Fruit fly (Drosophila melanogaster): Measurements from ENCODE around the gene CCT2.
A peak's percentile ranks its signal among the peaks of the same experiment; 100 is the strongest.

CCT2 gene

DNA sequence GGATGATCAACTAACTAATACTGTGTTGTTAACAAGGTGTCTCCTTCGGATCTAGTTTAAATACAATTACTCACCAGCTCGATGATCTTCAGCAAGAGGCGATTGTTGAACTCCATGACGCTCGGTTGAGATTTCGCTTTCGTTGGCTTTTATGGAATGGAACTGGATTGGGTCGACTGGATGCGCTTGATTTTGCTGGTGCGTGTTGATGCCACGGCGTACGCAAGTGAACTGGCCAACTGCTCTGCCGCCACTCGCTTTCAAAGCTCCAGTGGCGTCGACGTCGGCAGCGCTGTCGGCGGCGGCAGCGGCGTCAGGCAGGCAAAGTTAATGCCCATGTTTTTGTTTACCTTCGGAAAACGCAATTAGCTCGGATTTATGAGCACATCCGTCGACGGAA, 11.1 kb upstream of the CCT2 start, which contains the start of gene CG44325 (continued):
- no peak for TF ChIP-seq acj6 (GFP tag; optimal IDR thresholded peaks at IDR 0.05)
- no peak for TF ChIP-seq CG10631 (GFP tag; optimal IDR thresholded peaks at IDR 0.05)
- no peak for TF ChIP-seq CG32006 (GFP tag; optimal IDR thresholded peaks at IDR 0.05)
- TF ChIP-seq Eip75B (GFP tag; optimal IDR thresholded peaks at IDR 0.05), result peak; percentile 49
- no peak for TF ChIP-seq dac (GFP tag; optimal IDR thresholded peaks at IDR 0.05)
- TF ChIP-seq Blimp-1 (GFP tag; optimal IDR thresholded peaks at IDR 0.05), result peak; percentile 98
- TF ChIP-seq CG15336 (GFP tag; IDR thresholded peaks at IDR 0.05), result peak; percentile 46; the same call in 1 of the 2 replicates
- TF ChIP-seq vri (GFP tag; optimal IDR thresholded peaks at IDR 0.05), result peak; percentile 64
- TF ChIP-seq salr (GFP tag; optimal IDR thresholded peaks at IDR 0.05), result no peak
- no peak for TF ChIP-seq fd59A (GFP tag; optimal IDR thresholded peaks at IDR 0.05)
- TF ChIP-seq achi (GFP tag; optimal IDR thresholded peaks at IDR 0.05), result no peak
- peak; percentile 57 for TF ChIP-seq net (GFP tag; optimal IDR thresholded peaks at IDR 0.05)
- peak; percentile 59 for TF ChIP-seq CG3919 (GFP tag; optimal IDR thresholded peaks at IDR 0.05)
- TF ChIP-seq Hr38 (GFP tag; optimal IDR thresholded peaks at IDR 0.05), result no peak
- peak; percentile 50 for TF ChIP-seq dsx (GFP tag; optimal IDR thresholded peaks at IDR 0.05; ENCODE audit: poor library complexity, severe bottlenecking)
- TF ChIP-seq Ets21C (GFP tag; optimal IDR thresholded peaks at IDR 0.05), result no peak
- no peak for TF ChIP-seq pdm3 (GFP tag; optimal IDR thresholded peaks at IDR 0.05)
- TF ChIP-seq Eip78C (GFP tag), result peak; percentile 55
- peak; percentile 11 for TF ChIP-seq Sox14 (GFP tag; optimal IDR thresholded peaks at IDR 0.05)
- TF ChIP-seq Eip93F (GFP tag; optimal IDR thresholded peaks at IDR 0.05), result peak; percentile 19
- peak; percentile 4 for TF ChIP-seq CG6792 (GFP tag; optimal IDR thresholded peaks at IDR 0.05)
- TF ChIP-seq ss (GFP tag; optimal IDR thresholded peaks at IDR 0.05), result peak; percentile 38 to 62
- peak; percentile 21 for TF ChIP-seq CG10669 (GFP tag; optimal IDR thresholded peaks at IDR 0.05)
- TF ChIP-seq CG6854 (GFP tag; optimal IDR thresholded peaks at IDR 0.05), result peak; percentile 83

DNA sequence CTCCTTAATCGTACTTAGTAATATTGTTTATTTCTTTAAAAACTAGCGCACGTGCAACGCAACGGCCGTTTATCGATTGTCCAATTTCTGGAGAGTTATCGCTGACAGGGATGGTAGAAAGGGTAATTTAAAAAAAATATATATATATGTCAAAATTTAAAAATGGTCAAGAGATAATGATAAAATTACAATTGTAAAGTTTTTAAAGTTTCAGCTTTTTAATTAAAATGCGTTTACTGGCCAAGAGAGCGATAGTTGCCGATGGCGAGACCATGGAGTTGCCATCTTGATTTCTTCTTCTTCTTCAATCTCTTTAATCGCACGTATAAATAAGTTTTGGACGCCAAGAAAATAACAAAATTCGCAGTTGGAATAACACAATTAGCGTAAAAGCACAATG, 8.4 kb upstream of the CCT2 start, which contains the start of the genes CG7246 and HP1b:
TSS of gene CG7246 (minus strand) at position 96 of the 400 bp plus-strand sequence.
TSS of gene HP1b (plus strand) at position 102 of the 400 bp plus-strand sequence.
- TF ChIP-seq lz (GFP tag; optimal IDR thresholded peaks at IDR 0.05) (peak; percentile 67), fd59A (GFP tag; optimal IDR thresholded peaks at IDR 0.05) (no peak), OdsH (GFP tag; optimal IDR thresholded peaks at IDR 0.05) (peak; percentile 72), cyc (GFP tag; optimal IDR thresholded peaks at IDR 0.05) (peak; percentile 61), Sox14 (GFP tag; optimal IDR thresholded peaks at IDR 0.05) (peak; percentile 42), Hr4 (GFP tag; optimal IDR thresholded peaks at IDR 0.05) (peak; percentile 72), Lpt (GFP tag; optimal IDR thresholded peaks at IDR 0.05) (peak; percentile 48), CG11294 (GFP tag; IDR thresholded peaks at IDR 0.05) (no peak), fkh (GFP tag; optimal IDR thresholded peaks at IDR 0.05) (no peak), CG11762 (GFP tag; optimal IDR thresholded peaks at IDR 0.05; ENCODE audit: insufficient read depth) (peak; percentile 52), CG8632 (GFP tag; optimal IDR thresholded peaks at IDR 0.05) (peak; percentile 7), vri (GFP tag; optimal IDR thresholded peaks at IDR 0.05) (no peak), svp (GFP tag) (peak; percentile 79), CG4318 (GFP tag; optimal IDR thresholded peaks at IDR 0.05) (no peak), acj6 (GFP tag; optimal IDR thresholded peaks at IDR 0.05) (peak; percentile 68), Smox (GFP tag; optimal IDR thresholded peaks at IDR 0.05) (peak; percentile 64), CG31627 (GFP tag; optimal IDR thresholded peaks at IDR 0.05) (peak; percentile 58), CG6163 (GFP tag; IDR thresholded peaks at IDR 0.05) (peak; percentile 69), achi (GFP tag; optimal IDR thresholded peaks at IDR 0.05) (peak; percentile 72), CG1621 (tag; optimal IDR thresholded peaks at IDR 0.05) (peak; percentile 14), Hr39 (GFP tag; optimal IDR thresholded peaks at IDR 0.05) (peak; percentile 56), CG32006 (GFP tag; optimal IDR thresholded peaks at IDR 0.05) (peak; percentile 53), Gug (GFP tag; IDR thresholded peaks at IDR 0.05) (peak; percentile 61; the same call in 1 of the 2 replicates), CG9139 (GFP tag; optimal IDR thresholded peaks at IDR 0.05) (no peak), CG3032 (tag; optimal IDR thresholded peaks at IDR 0.05) (peak; percentile 73), CG6808 (GFP tag; optimal IDR thresholded peaks at IDR 0.05) (peak; percentile 21), Sox102F (GFP tag; optimal IDR thresholded peaks at IDR 0.05) (peak; percentile 63), CG8319 (GFP tag; optimal IDR thresholded peaks at IDR 0.05) (peak; percentile 24), Met (GFP tag; optimal IDR thresholded peaks at IDR 0.05) (peak; percentile 66), salr (GFP tag; optimal IDR thresholded peaks at IDR 0.05) (peak in 1 of 2 experiments; percentile 51), CG3919 (GFP tag; optimal IDR thresholded peaks at IDR 0.05) (peak; percentile 66), CG10631 (GFP tag; optimal IDR thresholded peaks at IDR 0.05) (peak; percentile 75), pdm3 (GFP tag; optimal IDR thresholded peaks at IDR 0.05) (peak; percentile 66), Eip93F (GFP tag; optimal IDR thresholded peaks at IDR 0.05) (peak; percentile 52), CG15336 (GFP tag; IDR thresholded peaks at IDR 0.05) (peak; percentile 36; the same call in 1 of the 2 replicates), esn (GFP tag; optimal IDR thresholded peaks at IDR 0.05) (peak; percentile 78), spab (GFP tag; optimal IDR thresholded peaks at IDR 0.05) (no peak)
